Worm (Caenorhabditis elegans): Measurements from ENCODE around the gene T25B9.9.
A peak's percentile ranks its signal among the peaks of the same experiment; 100 is the strongest.

- TF ChIP-seq unc-39 (tag; optimal IDR thresholded peaks at IDR 0.05) = no peak
- no peak for TF ChIP-seq ZK546.5 (tag; optimal IDR thresholded peaks at IDR 0.05)
- TF ChIP-seq ama-1 (optimal IDR thresholded peaks at IDR 0.05) = no peak
- TF ChIP-seq pha-4 (tag; optimal IDR thresholded peaks at IDR 0.05) = no peak
- peak; percentile 40 for TF ChIP-seq elt-2 (tag; optimal IDR thresholded peaks at IDR 0.05)
- no peak for TF ChIP-seq nfya-1 (tag; optimal IDR thresholded peaks at IDR 0.05; ENCODE audit: insufficient read depth)
- TF ChIP-seq egl-5 (tag; optimal IDR thresholded peaks at IDR 0.05) = no peak
- no peak for TF ChIP-seq ceh-28 (tag; optimal IDR thresholded peaks at IDR 0.05)
- TF ChIP-seq pqm-1 (tag; optimal IDR thresholded peaks at IDR 0.05) = peak; percentile 30
- TF ChIP-seq nhr-28 (tag; optimal IDR thresholded peaks at IDR 0.05) = no peak
- TF ChIP-seq unc-62 (GFP tag; optimal IDR thresholded peaks at IDR 0.05) = no peak
Observed at ce11 chrIV:10798604-10799003, 29.2 kb downstream of the T25B9.9 start.

All from whole organism, L3 larva.